Fruit fly (Drosophila melanogaster) whole organism, prepupa: ENCODE results near the gene ZnT86D.

Experiments used
- CG10631 ChIP-seq: fragments of 200-800 bp; sonication (Bioruptor generic); optimal IDR thresholded peaks from 2 replicates; lab custom pipeline; 2016; ENCODE audit warnings: missing biosample characterization, missing genetic modification characterization
- CG16779 ChIP-seq: fragments of 200-800 bp; sonication (Bioruptor generic); optimal IDR thresholded peaks from 3 replicates; lab custom pipeline; 2017; ENCODE audit warnings: missing biosample characterization, mild to moderate bottlenecking, missing genetic modification characterization
- CG32006 ChIP-seq: fragments of 200-800 bp; sonication (Bioruptor generic); optimal IDR thresholded peaks from 3 replicates; lab custom pipeline; 2017; ENCODE audit warnings: missing biosample characterization, mild to moderate bottlenecking, missing genetic modification characterization
- CG6276 ChIP-seq: fragments of 200-800 bp; sonication (Bioruptor generic); optimal IDR thresholded peaks from 2 replicates; lab custom pipeline; 2017; ENCODE audit warnings: missing biosample characterization, mild to moderate bottlenecking, missing genetic modification characterization
- CG6854 ChIP-seq: fragments of 200-800 bp; sonication (Bioruptor generic); optimal IDR thresholded peaks from 2 replicates; lab custom pipeline; 2017; ENCODE audit warnings: missing biosample characterization, mild to moderate bottlenecking, missing genetic modification characterization
- CG9139 ChIP-seq: fragments of 200-800 bp; sonication (Bioruptor generic); optimal IDR thresholded peaks from 3 replicates; lab custom pipeline; 2017; ENCODE audit warnings: missing biosample characterization, mild to moderate bottlenecking, missing genetic modification characterization
- OdsH ChIP-seq: fragments of 200-800 bp; sonication (Bioruptor generic); optimal IDR thresholded peaks from 3 replicates; lab custom pipeline; 2016; ENCODE audit warnings: missing biosample characterization, missing genetic modification characterization
- Sox14 ChIP-seq: fragments of 200-800 bp; sonication (Bioruptor generic); optimal IDR thresholded peaks from 3 replicates; lab custom pipeline; 2016; ENCODE audit warnings: missing biosample characterization, missing genetic modification characterization
- achi ChIP-seq: fragments of 200-800 bp; sonication (Bioruptor generic); optimal IDR thresholded peaks from 3 replicates; lab custom pipeline; 2016; ENCODE audit warnings: missing biosample characterization, missing genetic modification characterization
- esn ChIP-seq: fragments of 200-800 bp; sonication (Bioruptor generic); optimal IDR thresholded peaks from 2 replicates; lab custom pipeline; 2016; ENCODE audit warnings: missing biosample characterization, mild to moderate bottlenecking, missing genetic modification characterization, moderate library complexity
- fd59A ChIP-seq: fragments of 200-800 bp; sonication (Bioruptor generic); optimal IDR thresholded peaks from 2 replicates; lab custom pipeline; 2017; ENCODE audit warnings: missing biosample characterization, mild to moderate bottlenecking, missing genetic modification characterization, missing genetic modification reagents
- spab ChIP-seq: fragments of 200-800 bp; sonication (Bioruptor generic); optimal IDR thresholded peaks from 2 replicates; lab custom pipeline; 2017; ENCODE audit warnings: missing biosample characterization, mild to moderate bottlenecking, missing genetic modification characterization, missing genetic modification reagents
- vri ChIP-seq: fragments of 200-800 bp; sonication (Bioruptor generic); optimal IDR thresholded peaks from 3 replicates; lab custom pipeline; 2016; ENCODE audit warnings: missing biosample characterization, mild to moderate bottlenecking, missing genetic modification characterization

dm6 chr3R:11208766-11209331 lies 5.5 kb downstream of the ZnT86D start:
- TF ChIP-seq CG10631 (GFP tag; lab: Kevin White, UChicago) (no peak), OdsH (GFP tag; lab: Kevin White, UChicago) (no peak), vri (GFP tag; lab: Kevin White, UChicago) (peak; percentile 71), spab (GFP tag; lab: Kevin White, UChicago) (no peak), CG9139 (GFP tag; lab: Kevin White, UChicago) (peak; percentile 77), achi (GFP tag; lab: Kevin White, UChicago) (no peak), CG6276 (GFP tag; lab: Kevin White, UChicago) (no peak), Sox14 (GFP tag; lab: Kevin White, UChicago) (no peak), CG32006 (GFP tag; lab: Kevin White, UChicago) (no peak), CG16779 (tag; lab: Kevin White, UChicago) (no peak), CG6854 (GFP tag; lab: Kevin White, UChicago) (no peak), esn (GFP tag; lab: Kevin White, UChicago) (no peak), fd59A (no peak)
